Fruit fly (Drosophila melanogaster) Kc167 (cell line): ENCODE measurements around the gene CG31743.

ENCODE experiments used
- Myc ChIP-seq: fragments of >200 bp; optimal IDR thresholded peaks from 2 replicates; lab custom pipeline; 2017; ENCODE audit warnings: missing external identifiers
- Sin3A ChIP-seq: fragments of >200 bp; optimal IDR thresholded peaks from 2 replicates; lab custom pipeline; 2018; ENCODE audit warnings: missing external identifiers
- h ChIP-seq: fragments of >200 bp; optimal IDR thresholded peaks from 3 replicates; lab custom pipeline; 2018; ENCODE audit warnings: missing external identifiers
- insv ChIP-seq: fragments of >200 bp; optimal IDR thresholded peaks from 3 replicates; lab custom pipeline; 2018; ENCODE audit warnings: missing external identifiers
- psq ChIP-seq: fragments of >200 bp; optimal IDR thresholded peaks from 2 replicates; lab custom pipeline; 2017; ENCODE audit warnings: missing external identifiers
- ttk ChIP-seq: sonication (Bioruptor generic); optimal IDR thresholded peaks from 2 replicates; lab custom pipeline; 2017; ENCODE audit warnings: missing external identifiers

The CG31743 gene

dm6 chr2L:16852318-16852932 lies 26.9 kb upstream of the CG31743 start, which contains the start of gene CG31810:
CG31810 (minus strand) TSS chr2L:16852368.
- no peak for TF ChIP-seq insv (lab: Kevin White, UChicago)
- TF ChIP-seq h (lab: Kevin White, UChicago), result no peak
- no peak for TF ChIP-seq psq (lab: Kevin White, UChicago)
- no peak for TF ChIP-seq Sin3A (lab: Kevin White, UChicago)
- TF ChIP-seq ttk (lab: Kevin White, UChicago), result no peak
- TF ChIP-seq Myc (lab: Kevin White, UChicago), result no peak

- no peak for TF ChIP-seq h (lab: Kevin White, UChicago)
- TF ChIP-seq psq (lab: Kevin White, UChicago), result no peak
- no peak for TF ChIP-seq Sin3A (lab: Kevin White, UChicago)
- TF ChIP-seq Myc (lab: Kevin White, UChicago), result no peak
Measured at dm6 chr2L:16857131-16857530, 22.2 kb upstream of the CG31743 start.

DNA sequence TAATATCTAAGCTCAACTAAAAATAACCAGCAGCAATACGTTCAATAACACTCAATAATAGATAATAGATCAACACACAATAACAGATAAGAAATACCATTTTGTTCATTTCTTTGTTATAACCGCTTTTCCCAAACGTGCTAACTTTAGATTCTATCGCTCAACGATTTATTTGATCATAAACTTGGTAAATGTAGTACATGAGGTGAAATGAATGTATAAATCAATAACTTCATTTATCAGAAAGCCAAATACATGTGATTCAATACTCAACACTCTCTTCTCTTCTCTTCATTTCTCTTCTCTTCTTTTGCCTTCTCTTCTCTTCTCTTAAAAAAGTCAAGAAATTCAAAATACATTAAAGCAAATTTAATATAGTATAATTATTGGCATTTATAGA lies 21.7 kb upstream of the CG31743 start:
- TF ChIP-seq h (lab: Kevin White, UChicago) (no peak), psq (lab: Kevin White, UChicago) (no peak), Myc (lab: Kevin White, UChicago) (no peak), Sin3A (lab: Kevin White, UChicago) (no peak), insv (lab: Kevin White, UChicago) (no peak), ttk (lab: Kevin White, UChicago) (no peak)

DNA sequence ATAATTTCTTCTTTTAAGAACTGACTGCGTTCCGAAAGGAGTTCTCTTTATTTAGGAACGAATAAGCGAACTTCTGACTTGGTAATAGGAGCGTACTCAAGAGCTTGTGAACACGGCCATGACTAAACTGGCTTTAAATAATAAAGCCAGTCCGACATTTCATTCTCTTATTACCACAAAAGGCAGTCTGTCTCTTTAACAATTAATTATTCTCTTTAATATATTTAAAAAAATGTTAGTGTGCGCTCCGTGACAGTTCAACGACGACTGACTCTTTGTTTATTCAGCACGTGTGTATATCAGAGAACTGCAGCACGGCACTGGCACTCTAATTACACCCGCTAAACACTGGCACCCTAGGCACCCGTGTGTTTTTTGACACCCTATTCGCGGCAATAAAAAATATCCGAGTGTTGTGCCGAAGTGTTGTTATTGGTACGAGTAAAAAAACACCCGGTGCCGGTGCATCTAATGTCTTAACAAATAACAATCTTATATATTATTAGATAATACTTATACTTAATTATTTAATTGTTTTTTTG lies 20.8 kb upstream of the CG31743 start, which contains the start of gene CG31809:
CG31809 (minus strand) TSS at position 249 of the 542 bp plus-strand sequence.
- TF ChIP-seq psq (lab: Kevin White, UChicago) (no peak), Sin3A (lab: Kevin White, UChicago) (no peak), insv (lab: Kevin White, UChicago) (no peak)

DNA sequence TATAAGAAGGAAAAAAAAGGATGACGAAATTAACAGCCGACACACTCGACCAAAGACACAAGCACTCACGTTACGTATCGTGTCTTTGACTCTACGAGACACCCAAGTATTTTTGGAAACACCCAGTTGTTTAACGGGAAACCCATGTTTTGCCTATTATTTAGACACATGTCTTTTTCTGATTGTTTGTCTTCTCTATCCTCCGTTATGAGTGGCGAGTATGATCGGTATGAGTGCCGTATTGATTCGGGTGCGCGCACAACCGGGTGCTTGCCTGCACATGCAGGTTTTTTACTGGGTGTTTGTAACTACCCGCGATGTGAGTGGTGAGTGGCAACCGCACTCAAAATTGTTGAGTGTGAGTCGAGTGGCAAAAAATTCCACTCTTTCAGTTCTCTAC lies 20.2 kb upstream of the CG31743 start:
- TF ChIP-seq Sin3A (lab: Kevin White, UChicago), result no peak
- TF ChIP-seq insv (lab: Kevin White, UChicago), result no peak
- TF ChIP-seq ttk (lab: Kevin White, UChicago), result no peak
- no peak for TF ChIP-seq psq (lab: Kevin White, UChicago)
- no peak for TF ChIP-seq h (lab: Kevin White, UChicago)
- TF ChIP-seq Myc (lab: Kevin White, UChicago), result no peak

- TF ChIP-seq Sin3A (lab: Kevin White, UChicago) (no peak), insv (lab: Kevin White, UChicago) (no peak), Myc (lab: Kevin White, UChicago) (no peak), ttk (lab: Kevin White, UChicago) (no peak), h (lab: Kevin White, UChicago) (no peak), psq (lab: Kevin White, UChicago) (no peak)
Measured at dm6 chr2L:16859566-16859965, 19.8 kb upstream of the CG31743 start.

- TF ChIP-seq ttk (lab: Kevin White, UChicago) (no peak), Sin3A (lab: Kevin White, UChicago) (no peak), psq (lab: Kevin White, UChicago) (no peak), h (lab: Kevin White, UChicago) (no peak), insv (lab: Kevin White, UChicago) (no peak), Myc (lab: Kevin White, UChicago) (no peak)
Measured at dm6 chr2L:16861126-16861525, 18.2 kb upstream of the CG31743 start, which contains the start of gene CG6012. CG6012 (minus strand) TSS chr2L:16861489.

DNA sequence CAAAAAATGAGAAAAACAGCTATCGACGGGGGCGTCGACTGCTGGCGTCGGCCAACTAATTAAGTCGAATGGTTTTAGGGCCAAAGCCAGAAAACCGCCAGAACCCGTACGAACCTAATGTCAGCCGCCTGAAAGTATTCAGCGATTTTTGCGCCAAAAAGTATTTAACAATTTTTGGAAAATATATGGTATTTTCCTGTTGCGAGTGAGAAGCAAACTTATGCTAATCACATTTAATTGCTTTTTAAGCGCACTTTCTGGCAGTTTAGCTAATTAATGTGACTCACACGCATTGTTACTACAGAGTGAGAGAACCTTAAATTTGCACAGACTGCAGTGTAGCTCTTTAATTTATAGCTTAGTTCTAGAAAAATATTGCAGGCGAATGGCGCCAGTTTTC lies 16.8 kb upstream of the CG31743 start:
- no peak for TF ChIP-seq h (lab: Kevin White, UChicago)
- TF ChIP-seq Sin3A (lab: Kevin White, UChicago), result no peak
- no peak for TF ChIP-seq ttk (lab: Kevin White, UChicago)
- TF ChIP-seq Myc (lab: Kevin White, UChicago), result no peak
- no peak for TF ChIP-seq psq (lab: Kevin White, UChicago)
- TF ChIP-seq insv (lab: Kevin White, UChicago), result no peak

DNA sequence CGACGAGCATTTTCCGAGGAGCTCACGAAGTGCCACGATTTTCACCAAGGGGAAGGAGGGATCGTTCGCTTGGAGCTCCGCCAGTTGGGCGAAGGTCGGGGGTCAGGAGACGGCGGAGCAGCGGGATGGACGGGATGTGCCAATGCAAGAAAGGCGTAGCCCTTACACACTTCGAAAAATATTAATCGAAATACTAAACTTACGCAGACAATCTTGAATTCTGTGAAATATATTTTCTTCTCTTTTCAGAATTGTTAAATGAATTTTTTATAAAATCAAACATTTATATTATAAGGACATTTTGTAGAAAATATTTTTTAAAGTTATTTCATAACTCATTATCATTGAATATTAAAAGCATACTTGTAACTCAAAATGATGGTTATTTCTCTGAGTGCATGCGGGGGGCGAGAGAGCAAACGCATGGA lies 10.4 kb upstream of the CG31743 start:
- TF ChIP-seq h (lab: Kevin White, UChicago) (no peak), Myc (lab: Kevin White, UChicago) (no peak), insv (lab: Kevin White, UChicago) (no peak), Sin3A (lab: Kevin White, UChicago) (no peak), psq (lab: Kevin White, UChicago) (no peak), ttk (lab: Kevin White, UChicago) (no peak)

DNA sequence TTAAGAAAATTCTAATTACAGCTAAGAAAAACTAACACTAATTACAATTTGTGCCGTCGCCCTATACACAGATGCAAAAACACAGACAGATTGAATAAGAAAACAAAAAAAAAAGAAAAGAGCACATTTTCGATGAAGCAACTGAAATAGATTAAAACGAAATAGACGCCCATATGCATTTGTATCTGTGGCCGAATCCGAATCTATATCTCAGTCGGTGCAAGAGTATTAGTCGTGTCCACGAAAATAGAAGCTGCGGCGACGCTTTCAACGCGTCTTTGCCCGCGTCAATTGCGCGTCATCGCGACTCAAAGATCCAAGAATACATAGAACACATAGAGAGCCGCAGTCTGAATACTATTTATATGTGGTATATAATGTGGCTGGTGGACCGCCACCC lies 4.4 kb upstream of the CG31743 start:
- TF ChIP-seq ttk (lab: Kevin White, UChicago) (no peak), psq (lab: Kevin White, UChicago) (no peak), insv (lab: Kevin White, UChicago) (no peak), h (lab: Kevin White, UChicago) (no peak), Sin3A (lab: Kevin White, UChicago) (no peak), Myc (lab: Kevin White, UChicago) (no peak)

- TF ChIP-seq h (lab: Kevin White, UChicago), result no peak
- no peak for TF ChIP-seq insv (lab: Kevin White, UChicago)
Measured at dm6 chr2L:16876555-16876954, 2.8 kb upstream of the CG31743 start.

dm6 chr2L:16877678-16878077 lies 1.6 kb upstream of the CG31743 start:
- no peak for TF ChIP-seq Myc (lab: Kevin White, UChicago)
- TF ChIP-seq insv (lab: Kevin White, UChicago), result no peak
- TF ChIP-seq h (lab: Kevin White, UChicago), result no peak
- no peak for TF ChIP-seq psq (lab: Kevin White, UChicago)
- no peak for TF ChIP-seq ttk (lab: Kevin White, UChicago)
- no peak for TF ChIP-seq Sin3A (lab: Kevin White, UChicago)
